Fruit fly (Drosophila melanogaster) whole organism, embryonic: ENCODE data around the gene Syx1A.

ENCODE experiments used
- ATbp ChIP-seq: fragments of 200-800 bp; sonication (Bioruptor generic); optimal IDR thresholded peaks from 2 replicates; lab custom pipeline; 2017; ENCODE audit warnings: missing biosample characterization, mild to moderate bottlenecking, missing genetic modification characterization, missing genetic modification reagents
- Antp ChIP-seq: fragments of 200-800 bp; sonication (Bioruptor generic); optimal IDR thresholded peaks from 3 replicates; lab custom pipeline; 2016; ENCODE audit warnings: missing biosample characterization, missing genetic modification characterization
- Asciz ChIP-seq: fragments of 200-800 bp; sonication (Bioruptor generic); optimal IDR thresholded peaks from 2 replicates; lab custom pipeline; 2017; ENCODE audit warnings: missing biosample characterization, mild to moderate bottlenecking, missing genetic modification characterization, missing genetic modification reagents
- CG13624 ChIP-seq: fragments of 200-800 bp; sonication (Bioruptor generic); optimal IDR thresholded peaks from 2 replicates; lab custom pipeline; 2016; ENCODE audit warnings: missing biosample characterization, missing genetic modification characterization
- CG1529 ChIP-seq: fragments of 200-800 bp; sonication (Bioruptor generic); optimal IDR thresholded peaks from 3 replicates; lab custom pipeline; 2018; ENCODE audit warnings: missing biosample characterization, missing genetic modification characterization
- CG18262 ChIP-seq: fragments of 200-800 bp; optimal IDR thresholded peaks from 3 replicates; lab custom pipeline; 2019; ENCODE audit warnings: missing biosample characterization, mild to moderate bottlenecking, missing genetic modification characterization, moderate library complexity
- CG2712 ChIP-seq: fragments of 200-800 bp; optimal IDR thresholded peaks from 3 replicates; lab custom pipeline; 2019; ENCODE audit warnings: missing biosample characterization, mild to moderate bottlenecking, missing genetic modification characterization, moderate library complexity
- CG34376 ChIP-seq: fragments of 200-800 bp; sonication (Bioruptor generic); optimal IDR thresholded peaks from 2 replicates; lab custom pipeline; 2018; ENCODE audit warnings: missing biosample characterization, mild to moderate bottlenecking, missing genetic modification characterization
- CG4360 ChIP-seq: fragments of 200-800 bp; sonication (Bioruptor generic); IDR thresholded peaks from 2 replicates; pipeline ENCODE4 v1.3.6; 2022; ENCODE audit warnings: missing biosample characterization, missing genetic modification characterization
- CG4617 ChIP-seq: fragments of 200-800 bp; sonication (Bioruptor generic); optimal IDR thresholded peaks from 3 replicates; lab custom pipeline; 2016; ENCODE audit warnings: missing biosample characterization, missing genetic modification characterization, borderline replicate concordance
- CG6654 ChIP-seq: fragments of 200-800 bp; sonication (Bioruptor generic); optimal IDR thresholded peaks from 2 replicates; lab custom pipeline; 2017; ENCODE audit warnings: missing biosample characterization, mild to moderate bottlenecking, missing genetic modification characterization
- CG6683 ChIP-seq: fragments of 200-800 bp; sonication (Bioruptor generic); optimal IDR thresholded peaks from 2 replicates; lab custom pipeline; 2017; ENCODE audit warnings: missing biosample characterization, mild to moderate bottlenecking, missing genetic modification characterization, missing genetic modification reagents
- CG7786 ChIP-seq: fragments of 200-800 bp; sonication (Bioruptor generic); optimal IDR thresholded peaks from 2 replicates; lab custom pipeline; 2016; ENCODE audit warnings: missing biosample characterization, missing genetic modification characterization
- CG7963 ChIP-seq: fragments of 200-800 bp; sonication (Bioruptor generic); IDR thresholded peaks from 3 replicates; pipeline ENCODE4 v1.3.6; 2022; ENCODE audit warnings: missing biosample characterization, missing genetic modification characterization; ENCODE audit not compliant: partially characterized antibody
- CG9609 ChIP-seq: fragments of 200-800 bp; sonication (Bioruptor generic); optimal IDR thresholded peaks from 3 replicates; lab custom pipeline; 2016; ENCODE audit warnings: missing biosample characterization, missing genetic modification characterization
- CG9797 ChIP-seq: fragments of 200-800 bp; sonication (Bioruptor generic); optimal IDR thresholded peaks from 3 replicates; lab custom pipeline; 2018; ENCODE audit warnings: missing biosample characterization, mild to moderate bottlenecking, missing genetic modification characterization
- CG9932 ChIP-seq: fragments of 200-800 bp; sonication (Bioruptor generic); IDR thresholded peaks from 2 replicates; pipeline ENCODE4 v1.3.6; 2022; ENCODE audit warnings: missing biosample characterization, missing genetic modification characterization
- CHES-1-like ChIP-seq: fragments of 200-800 bp; sonication (Bioruptor generic); optimal IDR thresholded peaks from 2 replicates; lab custom pipeline; 2016; ENCODE audit warnings: missing biosample characterization, missing genetic modification characterization
- Camta ChIP-seq: fragments of 200-800 bp; sonication (Bioruptor generic); optimal IDR thresholded peaks from 2 replicates; lab custom pipeline; 2016; ENCODE audit warnings: missing biosample characterization, missing genetic modification characterization
- Dbx ChIP-seq: fragments of 200-800 bp; sonication (Bioruptor generic); IDR thresholded peaks from 3 replicates; pipeline ENCODE4 v1.3.6; 2022; ENCODE audit warnings: missing biosample characterization, missing genetic modification characterization
- Dip3 ChIP-seq: fragments of 200-800 bp; sonication (Bioruptor generic); optimal IDR thresholded peaks from 3 replicates; lab custom pipeline; 2016; ENCODE audit warnings: missing biosample characterization, missing genetic modification characterization
- Dll ChIP-seq: fragments of 200-800 bp; sonication (Bioruptor generic); IDR thresholded peaks from 4 replicates; pipeline ENCODE4 v1.3.6; 2022; ENCODE audit warnings: missing biosample characterization, missing genetic modification characterization; ENCODE audit not compliant: partially characterized antibody
- HLH4C ChIP-seq: fragments of 200-800 bp; sonication (Bioruptor generic); IDR thresholded peaks from 3 replicates; pipeline ENCODE4 v1.3.6; 2022; ENCODE audit warnings: missing biosample characterization, missing genetic modification characterization; ENCODE audit not compliant: partially characterized antibody
- HmgZ ChIP-seq: fragments of 200-800 bp; sonication (Bioruptor generic); optimal IDR thresholded peaks from 2 replicates; lab custom pipeline; 2018; ENCODE audit warnings: missing biosample characterization, mild to moderate bottlenecking, missing genetic modification characterization
- Jarid2 ChIP-seq: fragments of 200-800 bp; sonication (Bioruptor generic); optimal IDR thresholded peaks from 3 replicates; lab custom pipeline; 2017; ENCODE audit warnings: mild to moderate bottlenecking, missing biosample characterization, missing genetic modification reagents, missing genetic modification characterization
- MESR4 ChIP-seq: fragments of 200-800 bp; sonication (Bioruptor generic); optimal IDR thresholded peaks from 2 replicates; lab custom pipeline; 2018; ENCODE audit warnings: missing biosample characterization, mild to moderate bottlenecking, missing genetic modification characterization, moderate library complexity
- Med ChIP-seq: fragments of 200-800 bp; sonication (Bioruptor generic); peaks from one replicate; lab custom pipeline; 2016; ENCODE audit warnings: missing biosample characterization, missing genetic modification characterization, mild to moderate bottlenecking, inconsistent platforms, moderate library complexity
- Nf-YA ChIP-seq: fragments of 200-800 bp; sonication (Bioruptor generic); IDR thresholded peaks from 2 replicates; pipeline ENCODE4 v1.3.6; 2022; ENCODE audit warnings: missing biosample characterization, missing genetic modification characterization
- PHDP ChIP-seq: fragments of 200-800 bp; sonication (Bioruptor generic); optimal IDR thresholded peaks from 3 replicates; lab custom pipeline; 2018; ENCODE audit warnings: missing biosample characterization, mild to moderate bottlenecking, missing genetic modification characterization, moderate library complexity
- Six4 ChIP-seq: fragments of 200-800 bp; sonication (Bioruptor generic); optimal IDR thresholded peaks from 2 replicates; lab custom pipeline; 2016; ENCODE audit warnings: missing biosample characterization, missing genetic modification characterization
- Sry-δ ChIP-seq: fragments of 200-800 bp; sonication (Bioruptor generic); optimal IDR thresholded peaks from 2 replicates; lab custom pipeline; 2016; ENCODE audit warnings: missing biosample characterization, missing genetic modification characterization
- Stat92E ChIP-seq, 3 experiments: fragments of >200 bp in 2 of 3; fragments of 200-800 bp in 1 of 3; sonication (Bioruptor generic) in 1 of 3; optimal IDR thresholded peaks; 2 replicates each; lab custom pipeline; 2017 to 2019; ENCODE audit warnings: missing biosample characterization in 3 of 3, missing genetic modification characterization in 3 of 3, mild to moderate bottlenecking in 1 of 3, moderate library complexity in 1 of 3
- Usf ChIP-seq: fragments of 200-800 bp; sonication (Bioruptor generic); optimal IDR thresholded peaks from 2 replicates; lab custom pipeline; 2017; ENCODE audit warnings: missing genotype, missing biosample characterization, missing genetic modification characterization
- YL-1 ChIP-seq: fragments of 200-800 bp; sonication (Bioruptor generic); optimal IDR thresholded peaks from 3 replicates; lab custom pipeline; 2017; ENCODE audit warnings: missing biosample characterization, mild to moderate bottlenecking, missing genetic modification characterization
- ap ChIP-seq: fragments of 200-800 bp; sonication (Bioruptor generic); IDR thresholded peaks from 2 replicates; pipeline ENCODE4 v1.3.6; 2022; ENCODE audit warnings: missing biosample characterization, missing genetic modification characterization
- bab2 ChIP-seq: fragments of 200-800 bp; sonication (Bioruptor generic); optimal IDR thresholded peaks from 2 replicates; lab custom pipeline; 2016; ENCODE audit warnings: missing biosample characterization, missing genetic modification characterization
- bigmax ChIP-seq: fragments of 200-800 bp; sonication (Bioruptor generic); optimal IDR thresholded peaks from 2 replicates; lab custom pipeline; 2018; ENCODE audit warnings: missing biosample characterization, mild to moderate bottlenecking, missing genetic modification characterization
- cato ChIP-seq: fragments of 200-800 bp; sonication (Bioruptor generic); optimal IDR thresholded peaks from 2 replicates; lab custom pipeline; 2016; ENCODE audit warnings: missing biosample characterization, missing genetic modification characterization, borderline replicate concordance
- corto ChIP-seq: fragments of 200-800 bp; sonication (Bioruptor generic); optimal IDR thresholded peaks from 2 replicates; lab custom pipeline; 2016; ENCODE audit warnings: missing biosample characterization, mild to moderate bottlenecking, missing genetic modification characterization, moderate library complexity
- dmrt11E ChIP-seq: fragments of 200-800 bp; sonication (Bioruptor generic); optimal IDR thresholded peaks from 3 replicates; lab custom pipeline; 2018; ENCODE audit warnings: missing biosample characterization, mild to moderate bottlenecking, missing genetic modification characterization, moderate library complexity
- dpn ChIP-seq, 2 experiments: fragments of 200-800 bp; sonication (Bioruptor generic); optimal IDR thresholded peaks; 3 replicates each; lab custom pipeline; 2016; ENCODE audit warnings: missing biosample characterization in 2 of 2, missing genetic modification characterization in 2 of 2
- gem ChIP-seq: fragments of 200-800 bp; sonication (Bioruptor generic); optimal IDR thresholded peaks from 2 replicates; lab custom pipeline; 2019; ENCODE audit warnings: missing biosample characterization, mild to moderate bottlenecking, missing genetic modification characterization, moderate library complexity
- ken ChIP-seq: fragments of 200-800 bp; sonication (Bioruptor generic); IDR thresholded peaks from 3 replicates; pipeline ENCODE4 v1.3.6; 2022; ENCODE audit warnings: missing biosample characterization, missing genetic modification characterization
- maf-S ChIP-seq: fragments of 200-800 bp; sonication (Bioruptor generic); optimal IDR thresholded peaks from 2 replicates; lab custom pipeline; 2016; ENCODE audit warnings: missing biosample characterization, missing genetic modification characterization
- nerfin-2 ChIP-seq: fragments of 200-800 bp; sonication (Bioruptor generic); IDR thresholded peaks from 2 replicates; pipeline ENCODE4 v1.3.6; 2022; ENCODE audit warnings: missing biosample characterization, missing genetic modification characterization; ENCODE audit not compliant: partially characterized antibody
- schlank ChIP-seq: fragments of 200-800 bp; sonication (Bioruptor generic); optimal IDR thresholded peaks from 2 replicates; lab custom pipeline; 2018; ENCODE audit warnings: missing biosample characterization, mild to moderate bottlenecking, missing genetic modification characterization
- seq ChIP-seq: fragments of 200-800 bp; sonication (Bioruptor generic); IDR thresholded peaks from 2 replicates; pipeline ENCODE4 v1.3.6; 2022; ENCODE audit warnings: missing biosample characterization, missing genetic modification characterization
- slbo ChIP-seq: fragments of 200-800 bp; sonication (Bioruptor generic); IDR thresholded peaks from 2 replicates; pipeline ENCODE4 v1.3.6; 2022; ENCODE audit warnings: missing biosample characterization, missing genetic modification characterization
- sqz ChIP-seq: fragments of 200-800 bp; sonication (Bioruptor generic); optimal IDR thresholded peaks from 3 replicates; lab custom pipeline; 2018; ENCODE audit warnings: missing biosample characterization, mild to moderate bottlenecking, missing genetic modification characterization
- tna ChIP-seq: fragments of 200-800 bp; sonication (Bioruptor generic); IDR thresholded peaks from 2 replicates; pipeline ENCODE4 v1.3.6; 2022; ENCODE audit warnings: missing biosample characterization, missing genetic modification characterization; ENCODE audit not compliant: partially characterized antibody

Gene Syx1A

DNA sequence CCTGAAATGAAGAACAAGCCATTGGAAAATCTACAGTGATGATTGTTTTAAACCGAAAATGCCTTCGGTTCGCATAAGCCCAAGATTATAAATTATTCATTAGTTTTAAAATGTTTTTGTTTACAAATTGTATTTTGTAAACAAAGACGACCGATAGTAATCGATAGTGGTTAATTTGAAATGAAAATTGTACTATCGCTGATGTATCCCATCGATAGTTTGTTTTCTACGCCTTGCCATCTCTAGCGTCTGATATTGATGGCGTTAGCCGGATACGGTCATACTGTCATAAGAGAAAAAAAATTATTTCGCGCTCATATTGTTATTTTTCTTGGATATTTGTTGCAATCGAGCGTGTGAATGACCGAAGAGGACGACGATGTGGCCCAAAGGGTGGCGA is 47.5 kb downstream of the Syx1A start, which contains the start of gene SMC1 (continued):
- TF ChIP-seq ap (no peak), CG1529 (GFP tag; lab: Kevin White, UChicago) (no peak), Dll (GFP tag; lab: Robert Waterston, UW) (peak; percentile 98), Antp (GFP tag; lab: Kevin White, UChicago) (peak; percentile 47), CG7963 (GFP tag; lab: Robert Waterston, UW) (peak; percentile 99), CG34376 (GFP tag; lab: Kevin White, UChicago) (peak; percentile 42), dpn (GFP tag; optimal IDR thresholded peaks at IDR 0.05; lab: Kevin White, UChicago) (peak; percentile 43 to 61), YL-1 (GFP tag; lab: Kevin White, UChicago) (peak; percentile 90), ken (no peak), CG4360 (GFP tag; lab: Robert Waterston, UW) (no peak), CG6683 (GFP tag; lab: Kevin White, UChicago) (peak; percentile 6), PHDP (tag; lab: Kevin White, UChicago) (peak; percentile 26), ATbp (GFP tag; lab: Kevin White, UChicago) (no peak), cato (GFP tag; lab: Kevin White, UChicago) (no peak), bigmax (GFP tag; lab: Kevin White, UChicago) (peak; percentile 19), nerfin-2 (peak; percentile 99), CG9797 (GFP tag; lab: Kevin White, UChicago) (peak; percentile 83), Camta (GFP tag; lab: Kevin White, UChicago) (no peak), Asciz (no peak), Nf-YA (GFP tag; lab: Robert Waterston, UW) (no peak), gem (no peak), maf-S (GFP tag; lab: Kevin White, UChicago) (peak; percentile 1), CG6654 (no peak), Stat92E (GFP tag; optimal IDR thresholded peaks at IDR 0.05; lab: Kevin White, UChicago) (peak in 1 of 3 experiments; percentile 60), CG18262 (tag; lab: Kevin White, UChicago) (peak; percentile 15), Dip3 (GFP tag; lab: Kevin White, UChicago) (peak; percentile 7), MESR4 (peak; percentile 86), slbo (GFP tag; lab: Robert Waterston, UW) (peak; percentile 72), HLH4C (GFP tag; lab: Robert Waterston, UW) (peak; percentile 98), tna (peak; percentile 97), CHES-1-like (peak; percentile 81), seq (GFP tag; lab: Robert Waterston, UW) (no peak), CG4617 (GFP tag; lab: Kevin White, UChicago) (peak; percentile 89), Usf (GFP tag; lab: Kevin White, UChicago) (no peak), schlank (tag; lab: Kevin White, UChicago) (peak; percentile 24), CG2712 (peak; percentile 65), bab2 (no peak), Six4 (GFP tag; lab: Kevin White, UChicago) (no peak), Dbx (peak; percentile 87), HmgZ (tag; lab: Kevin White, UChicago) (peak; percentile 72), CG13624 (GFP tag; lab: Kevin White, UChicago) (peak; percentile 62), corto (GFP tag; lab: Kevin White, UChicago) (no peak), CG9932 (GFP tag; lab: Robert Waterston, UW) (no peak), Med (GFP tag; lab: Kevin White, UChicago) (peak; percentile 90), dmrt11E (tag; lab: Kevin White, UChicago) (no peak), CG7786 (GFP tag; lab: Kevin White, UChicago) (peak; percentile 3), sqz (GFP tag; lab: Kevin White, UChicago) (peak; percentile 86), Sry-δ (GFP tag; lab: Kevin White, UChicago) (peak; percentile 99), CG9609 (GFP tag; lab: Kevin White, UChicago) (no peak), Jarid2 (GFP tag; lab: Kevin White, UChicago) (no peak)
